Fruit fly (Drosophila melanogaster) whole organism, embryonic: ENCODE data around the gene CG32462.
A peak's percentile ranks its signal among the peaks of the same experiment; 100 is the strongest.

Experiments used
- Antp ChIP-seq: fragments of 200-800 bp; sonication (Bioruptor generic); optimal IDR thresholded peaks from 3 replicates; lab custom pipeline; 2016; ENCODE audit warnings: missing biosample characterization, missing genetic modification characterization
- Atf-2 ChIP-seq: fragments of 200-800 bp; sonication (Bioruptor generic); optimal IDR thresholded peaks from 2 replicates; lab custom pipeline; 2016; ENCODE audit warnings: missing biosample characterization, missing genetic modification characterization
- Bteb2 ChIP-seq: fragments of 200-800 bp; sonication (Bioruptor generic); optimal IDR thresholded peaks from 2 replicates; lab custom pipeline; 2016; ENCODE audit warnings: missing biosample characterization, missing genetic modification characterization
- C15 ChIP-seq: fragments of 200-800 bp; sonication (Bioruptor generic); IDR thresholded peaks from 3 replicates; pipeline ENCODE4 v1.3.6; 2022; ENCODE audit warnings: missing biosample characterization, missing genetic modification characterization
- CG10462 ChIP-seq: fragments of 200-800 bp; sonication (Bioruptor generic); optimal IDR thresholded peaks from 2 replicates; lab custom pipeline; 2016; ENCODE audit warnings: missing biosample characterization, missing genetic modification characterization
- CG10543 ChIP-seq: fragments of 200-800 bp; sonication (Bioruptor generic); optimal IDR thresholded peaks from 3 replicates; lab custom pipeline; 2017; ENCODE audit warnings: missing biosample characterization, mild to moderate bottlenecking, missing genetic modification characterization, moderate library complexity
- CG10959 ChIP-seq: fragments of 200-800 bp; sonication (Bioruptor generic); IDR thresholded peaks from 2 replicates; pipeline ENCODE4 v1.3.6; 2022; ENCODE audit warnings: missing biosample characterization, missing genetic modification characterization
- CG11560 ChIP-seq: fragments of 200-800 bp; sonication (Bioruptor generic); IDR thresholded peaks from 3 replicates; pipeline ENCODE4 v1.3.6; 2022; ENCODE audit warnings: missing biosample characterization, missing genetic modification characterization
- CG12155 ChIP-seq: fragments of 200-800 bp; sonication (Bioruptor generic); optimal IDR thresholded peaks from 3 replicates; lab custom pipeline; 2016; ENCODE audit warnings: missing biosample characterization, missing genetic modification characterization
- CG12299 ChIP-seq: fragments of 200-800 bp; sonication (Bioruptor generic); optimal IDR thresholded peaks from 2 replicates; lab custom pipeline; 2018; ENCODE audit warnings: missing biosample characterization, mild to moderate bottlenecking, missing genetic modification characterization
- CG12942 ChIP-seq: fragments of 200-800 bp; sonication (Bioruptor generic); optimal IDR thresholded peaks from 3 replicates; lab custom pipeline; 2016; ENCODE audit warnings: missing biosample characterization, missing genetic modification characterization
- CG3838 ChIP-seq: fragments of 200-800 bp; sonication (Bioruptor generic); optimal IDR thresholded peaks from 3 replicates; lab custom pipeline; 2016; ENCODE audit warnings: missing biosample characterization, missing genetic modification characterization
- CG6175 ChIP-seq: fragments of 200-800 bp; sonication (Bioruptor generic); IDR thresholded peaks from 3 replicates; pipeline ENCODE4 v1.3.6; 2022; ENCODE audit warnings: missing biosample characterization, missing genetic modification characterization
- CG6272 ChIP-seq: fragments of 200-800 bp; sonication (Bioruptor generic); IDR thresholded peaks from 2 replicates; pipeline ENCODE4 v1.3.6; 2022; ENCODE audit warnings: missing biosample characterization, missing genetic modification characterization
- CG6765 ChIP-seq: fragments of 200-800 bp; sonication (Bioruptor generic); optimal IDR thresholded peaks from 3 replicates; lab custom pipeline; 2017; ENCODE audit warnings: missing biosample characterization, mild to moderate bottlenecking, missing genetic modification characterization
- CG7271 ChIP-seq: fragments of 200-800 bp; sonication (Bioruptor generic); optimal IDR thresholded peaks from 2 replicates; lab custom pipeline; 2018; ENCODE audit warnings: missing biosample characterization, mild to moderate bottlenecking, missing genetic modification characterization, moderate library complexity
- CG9609 ChIP-seq: fragments of 200-800 bp; sonication (Bioruptor generic); optimal IDR thresholded peaks from 3 replicates; lab custom pipeline; 2016; ENCODE audit warnings: missing biosample characterization, missing genetic modification characterization
- CkIIα-i1 ChIP-seq: fragments of 200-800 bp; sonication (Bioruptor generic); IDR thresholded peaks from 2 replicates; pipeline ENCODE4 v1.3.6; 2022; ENCODE audit warnings: missing biosample characterization, missing genetic modification characterization
- Dfd ChIP-seq, 2 experiments: fragments of >200 bp; optimal IDR thresholded peaks; 2 replicates each; lab custom pipeline; 2017; ENCODE audit warnings: missing biosample characterization in 2 of 2, missing genetic modification characterization in 2 of 2
- ERR ChIP-seq: fragments of 200-800 bp; sonication (Bioruptor generic); optimal IDR thresholded peaks from 2 replicates; lab custom pipeline; 2016; ENCODE audit warnings: missing biosample characterization, missing genetic modification characterization
- Ets65A ChIP-seq: fragments of 200-800 bp; sonication (Bioruptor generic); peaks from one replicate; lab custom pipeline; 2016; ENCODE audit warnings: missing biosample characterization, missing genetic modification characterization
- Fer1 ChIP-seq: fragments of 200-800 bp; sonication (Bioruptor generic); optimal IDR thresholded peaks from 2 replicates; lab custom pipeline; 2017; ENCODE audit warnings: missing biosample characterization, mild to moderate bottlenecking, missing genetic modification characterization
- H15 ChIP-seq: fragments of 200-800 bp; sonication (Bioruptor generic); IDR thresholded peaks from 3 replicates; pipeline ENCODE4 v1.3.6; 2022; ENCODE audit warnings: missing biosample characterization, missing genetic modification characterization
- Hr39 ChIP-seq: fragments of >200 bp; optimal IDR thresholded peaks from 2 replicates; lab custom pipeline; 2017
- Hr51 ChIP-seq, 2 experiments: fragments of 200-800 bp; sonication (Bioruptor generic); optimal IDR thresholded peaks; 2 replicates in 1 of 2; 3 replicates in 1 of 2; lab custom pipeline; 2016 to 2018; ENCODE audit warnings: missing biosample characterization in 2 of 2, missing genetic modification characterization in 2 of 2, mild to moderate bottlenecking in 1 of 2, moderate library complexity in 1 of 2
- Meics ChIP-seq: fragments of 200-800 bp; sonication (Bioruptor generic); optimal IDR thresholded peaks from 2 replicates; lab custom pipeline; 2017; ENCODE audit warnings: missing biosample characterization, mild to moderate bottlenecking, missing genetic modification characterization
- NK7.1 ChIP-seq: fragments of 200-800 bp; sonication (Bioruptor generic); optimal IDR thresholded peaks from 3 replicates; lab custom pipeline; 2016; ENCODE audit warnings: missing biosample characterization, missing genetic modification characterization
- Oaz ChIP-seq: fragments of 200-800 bp; sonication (Bioruptor generic); IDR thresholded peaks from 2 replicates; pipeline ENCODE4 v1.3.6; 2022; ENCODE audit warnings: missing biosample characterization, missing genetic modification characterization
- Rx ChIP-seq: fragments of 200-800 bp; sonication (Bioruptor generic); IDR thresholded peaks from 2 replicates; pipeline ENCODE4 v1.3.6; 2022; ENCODE audit warnings: missing biosample characterization, missing genetic modification characterization
- Sin3A ChIP-seq: fragments of >200 bp; optimal IDR thresholded peaks from 2 replicates; lab custom pipeline; 2018
- YL-1 ChIP-seq: fragments of 200-800 bp; sonication (Bioruptor generic); optimal IDR thresholded peaks from 3 replicates; lab custom pipeline; 2017; ENCODE audit warnings: missing biosample characterization, mild to moderate bottlenecking, missing genetic modification characterization
- ase ChIP-seq: fragments of 200-800 bp; sonication (Bioruptor generic); IDR thresholded peaks from 3 replicates; pipeline ENCODE4 v1.3.6; 2022; ENCODE audit warnings: missing biosample characterization, missing genetic modification characterization
- chif ChIP-seq, 2 experiments: fragments of 200-800 bp; sonication (Bioruptor generic); optimal IDR thresholded peaks; 3 replicates each; lab custom pipeline; 2016; ENCODE audit warnings: missing biosample characterization in 2 of 2, missing genetic modification characterization in 2 of 2
- dmrt99B ChIP-seq: fragments of 200-800 bp; sonication (Bioruptor generic); optimal IDR thresholded peaks from 2 replicates; lab custom pipeline; 2018; ENCODE audit warnings: missing biosample characterization, mild to moderate bottlenecking, missing genetic modification characterization, moderate library complexity
- en ChIP-seq: fragments of 200-800 bp; sonication (Bioruptor generic); optimal IDR thresholded peaks from 2 replicates; lab custom pipeline; 2016; ENCODE audit warnings: missing biosample characterization, missing genetic modification characterization
- fd96Cb ChIP-seq: fragments of 200-800 bp; sonication (Bioruptor generic); optimal IDR thresholded peaks from 2 replicates; lab custom pipeline; 2018; ENCODE audit warnings: missing biosample characterization, mild to moderate bottlenecking, missing genetic modification characterization, moderate library complexity
- grau ChIP-seq: fragments of 200-800 bp; optimal IDR thresholded peaks from 3 replicates; lab custom pipeline; 2019; ENCODE audit warnings: missing biosample characterization, mild to moderate bottlenecking, missing genetic modification characterization, moderate library complexity
- ham ChIP-seq: fragments of 200-800 bp; sonication (Bioruptor generic); IDR thresholded peaks from 2 replicates; pipeline ENCODE4 v1.3.6; 2022; ENCODE audit warnings: missing biosample characterization, missing genetic modification characterization
- kah ChIP-seq: fragments of 200-800 bp; sonication (Bioruptor generic); optimal IDR thresholded peaks from 2 replicates; lab custom pipeline; 2018; ENCODE audit warnings: missing biosample characterization, mild to moderate bottlenecking, missing genetic modification characterization
- lmd ChIP-seq: fragments of 200-800 bp; sonication (Bioruptor generic); IDR thresholded peaks from 2 replicates; pipeline ENCODE4 v1.3.6; 2022; ENCODE audit warnings: missing biosample characterization, missing genetic modification characterization
- lola ChIP-seq, 3 experiments: fragments of >200 bp in 2 of 3; fragments of 200-800 bp in 1 of 3; sonication (Bioruptor generic) in 1 of 3; optimal IDR thresholded peaks; 2 replicates each; lab custom pipeline; 2017 to 2019; ENCODE audit warnings: missing biosample characterization in 3 of 3, missing genetic modification characterization in 3 of 3, mild to moderate bottlenecking in 1 of 3, moderate library complexity in 1 of 3
- mam ChIP-seq: fragments of 200-800 bp; sonication (Bioruptor generic); optimal IDR thresholded peaks from 3 replicates; lab custom pipeline; 2016; ENCODE audit warnings: missing biosample characterization, missing genetic modification characterization
- nom ChIP-seq: fragments of 200-800 bp; sonication (Bioruptor generic); optimal IDR thresholded peaks from 2 replicates; lab custom pipeline; 2017; ENCODE audit warnings: missing biosample characterization, missing genetic modification characterization, mild to moderate bottlenecking, moderate library complexity, missing genetic modification reagents
- odd ChIP-seq: fragments of 200-800 bp; sonication (Bioruptor generic); optimal IDR thresholded peaks from 2 replicates; lab custom pipeline; 2017; ENCODE audit warnings: missing biosample characterization, mild to moderate bottlenecking, missing genetic modification characterization
- otp ChIP-seq: fragments of 200-800 bp; sonication (Bioruptor generic); IDR thresholded peaks from 3 replicates; pipeline ENCODE4, ENCODE4 v1.3.6; 2022; ENCODE audit warnings: missing biosample characterization, missing genetic modification characterization
- pzg ChIP-seq: fragments of 200-800 bp; sonication (Bioruptor generic); optimal IDR thresholded peaks from 3 replicates; lab custom pipeline; 2018; ENCODE audit warnings: missing biosample characterization, mild to moderate bottlenecking, missing genetic modification characterization, moderate library complexity
- scrt ChIP-seq: fragments of 200-800 bp; sonication (Bioruptor generic); optimal IDR thresholded peaks from 2 replicates; lab custom pipeline; 2018; ENCODE audit warnings: missing biosample characterization, mild to moderate bottlenecking, missing genetic modification characterization, moderate library complexity
- seq ChIP-seq: fragments of 200-800 bp; sonication (Bioruptor generic); IDR thresholded peaks from 2 replicates; pipeline ENCODE4 v1.3.6; 2022; ENCODE audit warnings: missing biosample characterization, missing genetic modification characterization
- sisA ChIP-seq: fragments of 200-800 bp; sonication (Bioruptor generic); IDR thresholded peaks from 2 replicates; pipeline ENCODE4 v1.3.6; 2022; ENCODE audit warnings: missing biosample characterization, missing genetic modification characterization
- sr ChIP-seq: fragments of 200-800 bp; sonication (Bioruptor generic); IDR thresholded peaks from 3 replicates; pipeline ENCODE4 v1.3.6; 2022; ENCODE audit warnings: missing biosample characterization, missing genetic modification characterization
- tup ChIP-seq: fragments of 200-800 bp; sonication (Bioruptor generic); optimal IDR thresholded peaks from 2 replicates; lab custom pipeline; 2016; ENCODE audit warnings: missing biosample characterization, mild to moderate bottlenecking, missing genetic modification characterization, moderate library complexity
- wek ChIP-seq: fragments of 200-800 bp; sonication (Bioruptor generic); optimal IDR thresholded peaks from 3 replicates; lab custom pipeline; 2018; ENCODE audit warnings: missing biosample characterization, mild to moderate bottlenecking, missing genetic modification characterization, moderate library complexity
- z ChIP-seq: fragments of 200-800 bp; sonication (Bioruptor generic); IDR thresholded peaks from 3 replicates; pipeline ENCODE4 v1.3.6; 2022; ENCODE audit warnings: missing biosample characterization, missing genetic modification characterization

Gene CG32462

DNA sequence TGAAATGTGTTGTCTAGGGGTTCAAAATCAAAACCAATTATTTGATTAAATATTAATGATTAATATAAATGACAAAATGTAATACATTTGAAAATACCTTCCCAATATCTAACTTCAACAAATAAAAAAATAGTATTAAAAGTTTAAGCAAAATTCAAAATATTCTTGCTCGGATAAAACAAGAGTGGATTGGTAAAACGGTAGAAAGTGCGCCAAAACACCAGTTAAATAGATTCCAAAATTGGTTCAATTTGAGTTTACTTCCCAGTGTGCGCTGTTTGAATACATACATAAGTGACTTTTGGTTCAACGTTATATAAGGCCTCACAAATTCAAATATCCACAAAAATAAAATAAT is 11.7 kb upstream of the CG32462 start (continued):
- no peak for TF ChIP-seq Dfd (GFP tag; optimal IDR thresholded peaks at IDR 0.05; lab: Kevin White, UChicago)
- TF ChIP-seq kah (GFP tag; lab: Kevin White, UChicago), result peak; percentile 30
- no peak; the same call in 2 of the 3 replicates for TF ChIP-seq CG6175 (GFP tag; lab: Robert Waterston, UW)
- TF ChIP-seq YL-1 (GFP tag; lab: Kevin White, UChicago), result no peak
- peak; percentile 29 for TF ChIP-seq nom (GFP tag; lab: Kevin White, UChicago)
- peak; percentile 49; the same call in 1 of the 2 replicates for TF ChIP-seq sisA (GFP tag; lab: Robert Waterston, UW)
- peak; percentile 41 for TF ChIP-seq CG12942 (GFP tag; lab: Kevin White, UChicago)
- TF ChIP-seq lmd (GFP tag; lab: Robert Waterston, UW), result peak; percentile 64
- TF ChIP-seq CG6765, result peak; percentile 4
- TF ChIP-seq pzg (GFP tag; lab: Kevin White, UChicago), result no peak
- peak; percentile 67 for TF ChIP-seq Oaz
- no peak for TF ChIP-seq en (GFP tag; lab: Kevin White, UChicago)
- TF ChIP-seq CG10543 (GFP tag; lab: Kevin White, UChicago), result peak; percentile 39
- peak; percentile 73 for TF ChIP-seq Fer1 (GFP tag; lab: Kevin White, UChicago)
- no peak for TF ChIP-seq ERR (GFP tag; lab: Kevin White, UChicago)
- no peak for TF ChIP-seq Ets65A
- TF ChIP-seq Hr51 (GFP tag; optimal IDR thresholded peaks at IDR 0.05; lab: Kevin White, UChicago), result peak in 1 of 2 experiments; percentile 91
- TF ChIP-seq NK7.1 (GFP tag; lab: Kevin White, UChicago), result no peak
- TF ChIP-seq fd96Cb (tag; lab: Kevin White, UChicago), result peak; percentile 54
- no peak for TF ChIP-seq ham
- TF ChIP-seq Hr39 (lab: Kevin White, UChicago), result no peak
- TF ChIP-seq CG11560 (tag; lab: Robert Waterston, UW), result no peak
- no peak for TF ChIP-seq mam (GFP tag; lab: Kevin White, UChicago)
- no peak for TF ChIP-seq Atf-2
- TF ChIP-seq CG7271 (tag; lab: Kevin White, UChicago), result no peak
- no peak for TF ChIP-seq Sin3A
- peak; percentile 34 for TF ChIP-seq scrt (GFP tag; lab: Kevin White, UChicago)
- no peak for TF ChIP-seq sr (GFP tag; lab: Robert Waterston, UW)
- TF ChIP-seq tup (GFP tag; lab: Kevin White, UChicago), result no peak
- peak; percentile 45 for TF ChIP-seq CG12155
- no peak for TF ChIP-seq Antp (GFP tag; lab: Kevin White, UChicago)
- TF ChIP-seq CG9609, result no peak
- TF ChIP-seq seq (GFP tag; lab: Robert Waterston, UW), result peak; percentile 69
- peak; percentile 77 for TF ChIP-seq odd (GFP tag; lab: Kevin White, UChicago)
- 0 out of 3 replicates have a peak, but pooled peaks have one; percentile 5 for TF ChIP-seq C15 (GFP tag; lab: Robert Waterston, UW)
- TF ChIP-seq CG10462 (GFP tag; lab: Kevin White, UChicago), result peak; percentile 17
- TF ChIP-seq CG3838, result peak; percentile 7
- no peak for TF ChIP-seq z (GFP tag; lab: Robert Waterston, UW)
- TF ChIP-seq Bteb2 (GFP tag; lab: Kevin White, UChicago), result peak; percentile 17
- TF ChIP-seq otp (GFP tag; lab: Robert Waterston, UW), result no peak
- TF ChIP-seq grau (tag; lab: Kevin White, UChicago), result peak; percentile 84
- TF ChIP-seq CG12299 (tag; lab: Kevin White, UChicago), result peak; percentile 58
- no peak for TF ChIP-seq CkIIα-i1 (GFP tag; lab: Robert Waterston, UW)
- no peak for TF ChIP-seq lola (GFP tag; optimal IDR thresholded peaks at IDR 0.05; lab: Kevin White, UChicago)
- TF ChIP-seq CG6272 (GFP tag; lab: Robert Waterston, UW), result no peak
- peak; percentile 57; the same call in 1 of the 3 replicates for TF ChIP-seq H15
- no peak for TF ChIP-seq chif (GFP tag; optimal IDR thresholded peaks at IDR 0.05; lab: Kevin White, UChicago)
- TF ChIP-seq wek (GFP tag; lab: Kevin White, UChicago), result no peak
- TF ChIP-seq Meics (GFP tag; lab: Kevin White, UChicago), result peak; percentile 70
- TF ChIP-seq CG10959 (GFP tag; lab: Robert Waterston, UW), result no peak
- 0 out of 2 replicates have a peak, but pooled peaks have one; percentile 17 for TF ChIP-seq Rx (GFP tag; lab: Robert Waterston, UW)
- peak; percentile 90 for TF ChIP-seq dmrt99B (tag; lab: Kevin White, UChicago)
- peak; percentile 56; the same call in 1 of the 3 replicates for TF ChIP-seq ase
